Worm (Caenorhabditis elegans) whole organism, young adult: ENCODE measurements around the gene bca-2.

Experiments used
- B0035.1 ChIP-seq: sonication (generic microtip); optimal IDR thresholded peaks from 2 replicates; lab custom pipeline; 2016; ENCODE audit warnings: missing genetic modification characterization, mild to moderate bottlenecking, missing compliant biosample characterization, missing genotype, missing genetic modification reagents
- C17E4.6 ChIP-seq: fragments of 200-800 bp; sonication (Bioruptor generic); IDR thresholded peaks from 2 replicates; pipeline ENCODE4 v1.3.6; 2022; ENCODE audit warnings: missing genetic modification reagents, missing genetic modification characterization, missing compliant biosample characterization
- F10E7.11 ChIP-seq: sonication (generic microtip); optimal IDR thresholded peaks from 2 replicates; lab custom pipeline; 2017; ENCODE audit warnings: mild to moderate bottlenecking, missing genetic modification characterization, moderate library complexity, missing compliant biosample characterization
- F22D6.2 ChIP-seq: sonication (generic microtip); optimal IDR thresholded peaks from 2 replicates; lab custom pipeline; 2016; ENCODE audit warnings: mild to moderate bottlenecking, missing genetic modification characterization, missing compliant biosample characterization
- F23B12.7 ChIP-seq: sonication (generic microtip); optimal IDR thresholded peaks from 2 replicates; lab custom pipeline; 2017; ENCODE audit warnings: missing genetic modification characterization, mild to moderate bottlenecking, missing compliant biosample characterization, antibody characterized with exemption, moderate library complexity; ENCODE audit not compliant: insufficient read depth
- F33H1.4 ChIP-seq: fragments of 200-800 bp; sonication (Bioruptor generic); IDR thresholded peaks from 2 replicates; pipeline ENCODE4 v1.3.6; 2022; ENCODE audit warnings: missing genetic modification reagents, missing genetic modification characterization, missing compliant biosample characterization
- F49E8.2 ChIP-seq: sonication (generic microtip); optimal IDR thresholded peaks from 3 replicates; lab custom pipeline; 2017; ENCODE audit warnings: missing genetic modification characterization, mild to moderate bottlenecking, missing compliant biosample characterization, antibody characterized with exemption, moderate library complexity; ENCODE audit not compliant: insufficient read depth
- K12H6.12 ChIP-seq: fragments of 200-800 bp; sonication (Bioruptor generic); optimal IDR thresholded peaks from 2 replicates; lab custom pipeline; 2018; ENCODE audit warnings: mild to moderate bottlenecking, missing genetic modification characterization, missing compliant biosample characterization
- Y67H2A.10 ChIP-seq: fragments of 200-800 bp; sonication (Bioruptor generic); conservative IDR thresholded peaks from 2 replicates; pipeline ENCODE4 v1.3.6; 2022; ENCODE audit warnings: missing genetic modification reagents, missing genetic modification characterization, missing compliant biosample characterization
- aptf-2 ChIP-seq: fragments of 200-800 bp; sonication (Bioruptor generic); conservative IDR thresholded peaks from 2 replicates; pipeline ENCODE4 v1.3.6; 2022; ENCODE audit warnings: missing genetic modification reagents, missing genetic modification characterization, missing compliant biosample characterization
- aptf-3 ChIP-seq: fragments of 200-800 bp; sonication (Bioruptor generic); IDR thresholded peaks from 2 replicates; pipeline ENCODE4 v1.3.6; 2022; ENCODE audit warnings: missing genetic modification characterization, missing compliant biosample characterization
- attf-6 ChIP-seq: fragments of 200-800 bp; sonication (Bioruptor generic); IDR thresholded peaks from 2 replicates; pipeline ENCODE4 v1.3.6; 2022; ENCODE audit warnings: missing genetic modification reagents, missing genetic modification characterization, missing compliant biosample characterization
- cebp-1 ChIP-seq, 2 experiments: fragments of 200-800 bp in 1 of 2; sonication (Bioruptor generic) in 1 of 2; sonication (generic microtip) in 1 of 2; IDR thresholded peaks in 1 of 2; optimal IDR thresholded peaks in 1 of 2; 2 replicates each; pipeline versions ENCODE4 v1.3.6 to Lab custom; 2017 to 2022; ENCODE audit warnings: missing compliant biosample characterization in 2 of 2, missing genetic modification characterization in 2 of 2, mild to moderate bottlenecking in 1 of 2, missing genetic modification reagents in 1 of 2, moderate library complexity in 1 of 2
- ceh-100 ChIP-seq: fragments of 200-800 bp; sonication (Bioruptor generic); IDR thresholded peaks from 2 replicates; pipeline ENCODE4 v1.3.6; 2022; ENCODE audit warnings: missing genetic modification reagents, missing genetic modification characterization, missing compliant biosample characterization
- chd-7 ChIP-seq: sonication (generic microtip); optimal IDR thresholded peaks from 2 replicates; lab custom pipeline; 2016; ENCODE audit warnings: mild to moderate bottlenecking, missing genetic modification characterization, moderate library complexity, missing compliant biosample characterization
- dpl-1 ChIP-seq: fragments of 150-350 bp; optimal IDR thresholded peaks from 2 replicates; lab custom pipeline; 2014; ENCODE audit warnings: missing biosample characterization, missing genetic modification reagents, missing genetic modification characterization
- egrh-3 ChIP-seq: fragments of 200-800 bp; sonication (Bioruptor generic); IDR thresholded peaks from 2 replicates; pipeline ENCODE4 v1.3.6; 2022; ENCODE audit warnings: missing genetic modification reagents, missing genetic modification characterization, missing compliant biosample characterization
- hlh-26 ChIP-seq: fragments of 200-800 bp; sonication (Bioruptor generic); conservative IDR thresholded peaks from 2 replicates; pipeline ENCODE4 v1.3.6; 2022; ENCODE audit warnings: missing genetic modification reagents, missing genetic modification characterization, missing compliant biosample characterization
- hrde-1 ChIP-seq: sonication (generic microtip); optimal IDR thresholded peaks from 2 replicates; lab custom pipeline; 2016; ENCODE audit warnings: missing genetic modification characterization, mild to moderate bottlenecking, missing compliant biosample characterization, moderate library complexity, missing genotype, missing genetic modification reagents, borderline replicate concordance
- hsf-1 ChIP-seq: fragments of 200-800 bp; sonication (Bioruptor generic); IDR thresholded peaks from 2 replicates; pipeline ENCODE4 v1.3.6; 2022; ENCODE audit warnings: missing genetic modification reagents, missing genetic modification characterization, missing compliant biosample characterization
- let-526 ChIP-seq: fragments of 200-800 bp; sonication (Bioruptor generic); IDR thresholded peaks from 2 replicates; pipeline ENCODE4 v1.3.6; 2022; ENCODE audit warnings: missing genetic modification reagents, missing genetic modification characterization, missing compliant biosample characterization
- lin-35 ChIP-seq, 3 experiments: fragments of 150-350 bp in 2 of 3; sonication (generic microtip) in 1 of 3; optimal IDR thresholded peaks; 2 replicates each; lab custom pipeline; 2014 to 2018; ENCODE audit warnings: missing biosample characterization in 3 of 3, missing genetic modification characterization in 3 of 3, missing genetic modification reagents in 3 of 3
- lin-54 ChIP-seq: fragments of 200-800 bp; sonication (Bioruptor generic); optimal IDR thresholded peaks from 2 replicates; lab custom pipeline; 2018; ENCODE audit warnings: mild to moderate bottlenecking, missing genetic modification characterization, missing compliant biosample characterization
- madf-10 ChIP-seq: sonication (generic microtip); optimal IDR thresholded peaks from 2 replicates; lab custom pipeline; 2016; ENCODE audit warnings: mild to moderate bottlenecking, missing genetic modification characterization, missing compliant biosample characterization
- madf-3 ChIP-seq: fragments of 200-800 bp; sonication (Bioruptor generic); IDR thresholded peaks from 2 replicates; pipeline ENCODE4 v1.3.6; 2022; ENCODE audit warnings: missing genetic modification reagents, missing genetic modification characterization, missing compliant biosample characterization
- madf-6 ChIP-seq: fragments of 200-800 bp; sonication (Bioruptor generic); IDR thresholded peaks from 2 replicates; pipeline ENCODE4 v1.3.6; 2022; ENCODE audit warnings: missing genetic modification reagents, missing genetic modification characterization, missing compliant biosample characterization
- mcd-1 ChIP-seq: fragments of 200-800 bp; sonication (Bioruptor generic); IDR thresholded peaks from 2 replicates; pipeline ENCODE4 v1.3.6; 2022; ENCODE audit warnings: missing genetic modification reagents, missing genetic modification characterization, missing compliant biosample characterization
- nfya-1 ChIP-seq: sonication (generic microtip); optimal IDR thresholded peaks from 2 replicates; lab custom pipeline; 2017; ENCODE audit warnings: antibody characterized with exemption, missing compliant biosample characterization, missing genetic modification characterization, borderline replicate concordance; ENCODE audit not compliant: insufficient read depth
- rcor-1 ChIP-seq: fragments of 200-800 bp; sonication (Bioruptor generic); IDR thresholded peaks from 2 replicates; pipeline ENCODE4 v1.3.6; 2022; ENCODE audit warnings: missing genetic modification reagents, missing genetic modification characterization, missing compliant biosample characterization
- rec-8 ChIP-seq, 2 experiments: sonication (generic microtip); optimal IDR thresholded peaks; 2 replicates each; lab custom pipeline; 2016; ENCODE audit warnings: mild to moderate bottlenecking in 2 of 2, missing genetic modification characterization in 2 of 2, missing genetic modification reagents in 2 of 2, missing genotype in 2 of 2, missing biosample characterization in 1 of 2, missing compliant biosample characterization in 1 of 2, moderate library complexity in 1 of 2
- sdz-38 ChIP-seq: sonication (generic microtip); optimal IDR thresholded peaks from 2 replicates; lab custom pipeline; 2016; ENCODE audit warnings: missing genotype, missing genetic modification characterization, missing compliant biosample characterization
- snpc-1.3 ChIP-seq: sonication (generic microtip); optimal IDR thresholded peaks from 2 replicates; lab custom pipeline; 2017; ENCODE audit warnings: missing genetic modification characterization, mild to moderate bottlenecking, missing compliant biosample characterization, antibody characterized with exemption, moderate library complexity, missing genotype, missing genetic modification reagents; ENCODE audit not compliant: insufficient read depth
- snpc-4 ChIP-seq, 5 experiments: fragments of 150-350 bp in 1 of 5; sonication (generic microtip) in 4 of 5; optimal IDR thresholded peaks; 2 replicates each; lab custom pipeline; 2014 to 2018; ENCODE audit warnings: missing genetic modification characterization in 5 of 5, missing biosample characterization in 3 of 5, antibody characterized with exemption in 2 of 5, mild to moderate bottlenecking in 2 of 5, missing compliant biosample characterization in 2 of 5, missing genotype in 2 of 5, moderate library complexity in 2 of 5, missing genetic modification reagents in 1 of 5
- sptf-2 ChIP-seq: fragments of 200-800 bp; sonication (Bioruptor generic); optimal IDR thresholded peaks from 2 replicates; lab custom pipeline; 2018; ENCODE audit warnings: mild to moderate bottlenecking, missing genetic modification characterization, missing compliant biosample characterization
- tbp1 ChIP-seq: fragments of 200-800 bp; sonication (Bioruptor generic); optimal IDR thresholded peaks from 2 replicates; lab custom pipeline; 2018; ENCODE audit warnings: mild to moderate bottlenecking, missing genetic modification characterization, missing compliant biosample characterization
- xnd-1 ChIP-seq: sonication (generic microtip); optimal IDR thresholded peaks from 2 replicates; lab custom pipeline; 2016; ENCODE audit warnings: missing genotype, missing genetic modification reagents, missing genetic modification characterization, missing compliant biosample characterization
- zfh-2 ChIP-seq: fragments of 200-800 bp; sonication (Bioruptor generic); conservative IDR thresholded peaks from 2 replicates; pipeline ENCODE4 v1.3.6; 2022; ENCODE audit warnings: missing genetic modification reagents, missing genetic modification characterization, missing compliant biosample characterization
- ztf-28 ChIP-seq: fragments of 200-800 bp; sonication (Bioruptor generic); IDR thresholded peaks from 2 replicates; pipeline ENCODE4 v1.3.6; 2022; ENCODE audit warnings: missing genetic modification reagents, missing genetic modification characterization, missing compliant biosample characterization
- ztf-6 ChIP-seq: fragments of 200-800 bp; sonication (Bioruptor generic); IDR thresholded peaks from 2 replicates; pipeline ENCODE4 v1.3.6; 2022; ENCODE audit warnings: missing genetic modification reagents, missing genetic modification characterization, missing compliant biosample characterization

Gene bca-2

ce11 chrIV:17125967-17126366 is 25.9 kb upstream of the bca-2 start (continued):
- no peak for TF ChIP-seq snpc-4 (GFP tag; optimal IDR thresholded peaks at IDR 0.05; lab: Kevin White, UChicago)
- TF ChIP-seq snpc-4 (tag; optimal IDR thresholded peaks at IDR 0.05; lab: Kevin White, UChicago) = peak in 2 of 4 experiments; percentile 46 to 79
- TF ChIP-seq F22D6.2 (tag; lab: Kevin White, UChicago) = no peak
- TF ChIP-seq hrde-1 = no peak
- TF ChIP-seq dpl-1 (GFP tag; lab: Kevin White, UChicago) = no peak
- no peak for TF ChIP-seq aptf-3 (GFP tag; lab: Robert Waterston, UW)
- TF ChIP-seq attf-6 (GFP tag; lab: Robert Waterston, UW) = peak; percentile 78; the same call in 1 of the 2 replicates
- TF ChIP-seq, all 124 proteins: peak for 11

- TF ChIP-seq chd-7 (tag; lab: Kevin White, UChicago) (no peak), hlh-26 (GFP tag; lab: Robert Waterston, UW) (no peak), let-526 (GFP tag; lab: Robert Waterston, UW) (no peak), Y67H2A.10 (GFP tag; lab: Robert Waterston, UW) (no peak), F23B12.7 (tag; lab: Kevin White, UChicago) (no peak), K12H6.12 (no peak), cebp-1 (GFP tag; IDR thresholded peaks at IDR 0.05; lab: Robert Waterston, UW) (no peak), cebp-1 (tag; optimal IDR thresholded peaks at IDR 0.05; lab: Kevin White, UChicago) (no peak), zfh-2 (GFP tag; lab: Robert Waterston, UW) (no peak), rcor-1 (no peak), madf-6 (GFP tag; lab: Robert Waterston, UW) (no peak), lin-35 (GFP tag; optimal IDR thresholded peaks at IDR 0.05; lab: Kevin White, UChicago) (no peak), ztf-6 (no peak), B0035.1 (tag; lab: Kevin White, UChicago) (no peak), ceh-100 (no peak), sdz-38 (tag; lab: Kevin White, UChicago) (no peak), lin-54 (GFP tag; lab: Kevin White, UChicago) (no peak)
- TF ChIP-seq, all 124 proteins: peak for 0
Measured at ce11 chrIV:17121058-17121773, 21.2 kb upstream of the bca-2 start.

ce11 chrIV:17118987-17119732 is 19.1 kb upstream of the bca-2 start, which contains the start of gene itsn-1:
TSS of gene itsn-1 (plus strand) at chrIV:17119682.
- no peak for TF ChIP-seq sptf-2
- no peak for TF ChIP-seq F10E7.11
- no peak for TF ChIP-seq nfya-1 (tag; lab: Kevin White, UChicago)
- TF ChIP-seq tbp1 (GFP tag; lab: Kevin White, UChicago) = no peak
- peak; percentile 94 for TF ChIP-seq madf-3 (GFP tag; lab: Robert Waterston, UW)
- no peak for TF ChIP-seq snpc-1.3 (tag; lab: Kevin White, UChicago)
- peak; percentile 6; the same call in 1 of the 2 replicates for TF ChIP-seq C17E4.6 (GFP tag; lab: Robert Waterston, UW)
- TF ChIP-seq snpc-4 (GFP tag; optimal IDR thresholded peaks at IDR 0.05; lab: Kevin White, UChicago) = no peak
- peak in 1 of 4 experiments; percentile 57 for TF ChIP-seq snpc-4 (tag; optimal IDR thresholded peaks at IDR 0.05; lab: Kevin White, UChicago)
- 0 out of 2 replicates have a peak, but pooled peaks have one; percentile 5 for TF ChIP-seq ztf-28 (GFP tag; lab: Robert Waterston, UW)
- peak in 1 of 2 experiments; percentile 8 for TF ChIP-seq rec-8 (tag; optimal IDR thresholded peaks at IDR 0.05; lab: Kevin White, UChicago)
- TF ChIP-seq zfh-2 (GFP tag; lab: Robert Waterston, UW) = peak; percentile 70; the same call in 1 of the 2 replicates
- no peak for TF ChIP-seq hsf-1 (GFP tag; lab: Robert Waterston, UW)
- no peak for TF ChIP-seq ztf-6
- peak; percentile 83; the same call in 1 of the 2 replicates for TF ChIP-seq egrh-3 (GFP tag; lab: Robert Waterston, UW)
- 0 out of 2 replicates have a peak, but pooled peaks have one; percentile 31 for TF ChIP-seq mcd-1
- peak; percentile 7 for TF ChIP-seq F49E8.2 (tag; lab: Kevin White, UChicago)
- TF ChIP-seq madf-10 (tag; lab: Kevin White, UChicago) = no peak
- TF ChIP-seq aptf-2 = no peak
- no peak for TF ChIP-seq xnd-1
- 0 out of 2 replicates have a peak, but pooled peaks have one; percentile 16 for TF ChIP-seq F33H1.4 (GFP tag; lab: Robert Waterston, UW)
- peak; percentile 62; the same call in 1 of the 2 replicates for TF ChIP-seq attf-6 (GFP tag; lab: Robert Waterston, UW)
- TF ChIP-seq lin-54 (GFP tag; lab: Kevin White, UChicago) = no peak
